Fruit fly (Drosophila melanogaster) whole organism, wandering third instar larva: ENCODE measurements around the gene BNIP3.

Source experiments
- Abd-B ChIP-seq: fragments of >200 bp; optimal IDR thresholded peaks from 2 replicates; lab custom pipeline; 2017; ENCODE audit warnings: missing biosample characterization, missing genetic modification characterization
- CG9705 ChIP-seq: fragments of 200-800 bp; sonication (Bioruptor generic); optimal IDR thresholded peaks from 2 replicates; lab custom pipeline; 2018; ENCODE audit warnings: missing biosample characterization, mild to moderate bottlenecking, missing genetic modification characterization
- Dfd ChIP-seq: fragments of >200 bp; optimal IDR thresholded peaks from 2 replicates; lab custom pipeline; 2017; ENCODE audit warnings: missing biosample characterization, missing genetic modification characterization
- Dif ChIP-seq: fragments of 200-275, 200-300 bp; sonication (Bioruptor generic); optimal IDR thresholded peaks from 2 replicates; lab custom pipeline; 2018; ENCODE audit warnings: missing biosample characterization, missing genetic modification characterization; ENCODE audit not compliant: partially characterized antibody
- GATAd ChIP-seq: sonication (Bioruptor generic); optimal IDR thresholded peaks from 2 replicates; lab custom pipeline; 2016; ENCODE audit warnings: missing biosample characterization, missing genetic modification characterization
- HLH106 ChIP-seq: fragments of 200-800 bp; optimal IDR thresholded peaks from 3 replicates; lab custom pipeline; 2019; ENCODE audit warnings: missing biosample characterization, mild to moderate bottlenecking, missing genetic modification characterization, moderate library complexity
- Hnf4 ChIP-seq: fragments of 200-800 bp; sonication (Bioruptor generic); optimal IDR thresholded peaks from 2 replicates; lab custom pipeline; 2016; ENCODE audit warnings: missing biosample characterization, mild to moderate bottlenecking, missing genetic modification characterization
- Hr78 ChIP-seq: fragments of >200 bp; optimal IDR thresholded peaks from 2 replicates; lab custom pipeline; 2017; ENCODE audit warnings: missing biosample characterization, missing genetic modification characterization
- Hr83 ChIP-seq: fragments of 200-300 bp; sonication (Bioruptor generic); optimal IDR thresholded peaks from 2 replicates; lab custom pipeline; 2016; ENCODE audit warnings: missing biosample characterization, mild to moderate bottlenecking, missing genetic modification characterization, moderate library complexity; ENCODE audit not compliant: poor library complexity, severe bottlenecking
- Jra ChIP-seq: sonication (Bioruptor generic); optimal IDR thresholded peaks from 2 replicates; lab custom pipeline; 2016; ENCODE audit warnings: missing biosample characterization, missing genetic modification characterization
- Mio ChIP-seq: sonication (Bioruptor generic); optimal IDR thresholded peaks from 2 replicates; lab custom pipeline; 2016; ENCODE audit warnings: missing biosample characterization, missing genetic modification characterization
- Myc ChIP-seq: fragments of >200 bp; optimal IDR thresholded peaks from 2 replicates; lab custom pipeline; 2017
- N ChIP-seq: fragments of >200 bp; optimal IDR thresholded peaks from 2 replicates; lab custom pipeline; 2018; ENCODE audit warnings: missing biosample characterization, missing external identifiers, missing genetic modification characterization
- OdsH ChIP-seq: fragments of 200-800 bp; sonication (Bioruptor generic); optimal IDR thresholded peaks from 2 replicates; lab custom pipeline; 2016; ENCODE audit warnings: missing biosample characterization, mild to moderate bottlenecking, missing genetic modification characterization
- Rel ChIP-seq, 2 experiments: fragments of 200-800 bp; sonication (Bioruptor generic) in 1 of 2; optimal IDR thresholded peaks; 2 replicates in 1 of 2; 3 replicates in 1 of 2; lab custom pipeline; 2016 to 2019; ENCODE audit warnings: mild to moderate bottlenecking in 2 of 2, missing biosample characterization in 2 of 2, missing genetic modification characterization in 2 of 2, moderate library complexity in 1 of 2
- Sp1 ChIP-seq: fragments of 200-800 bp; sonication (Bioruptor generic); optimal IDR thresholded peaks from 3 replicates; lab custom pipeline; 2019; ENCODE audit warnings: missing biosample characterization, mild to moderate bottlenecking, missing genetic modification characterization, moderate library complexity
- Vsx2 ChIP-seq: fragments of 200-300, 225-300 bp; sonication (Bioruptor generic); optimal IDR thresholded peaks from 2 replicates; lab custom pipeline; 2018; ENCODE audit warnings: missing biosample characterization, missing genetic modification characterization; ENCODE audit not compliant: partially characterized antibody
- br ChIP-seq: fragments of 200-800 bp; sonication (Bioruptor generic); optimal IDR thresholded peaks from 2 replicates; lab custom pipeline; 2016; ENCODE audit warnings: missing biosample characterization, missing genetic modification characterization
- brk ChIP-seq: fragments of 200-800 bp; sonication (Bioruptor generic); optimal IDR thresholded peaks from 2 replicates; lab custom pipeline; 2016; ENCODE audit warnings: missing biosample characterization, mild to moderate bottlenecking, missing genetic modification characterization
- dl ChIP-seq, 2 experiments: fragments of 175-275, 200-275 bp in 1 of 2; fragments of 200-275 bp in 1 of 2; sonication (Bioruptor generic); optimal IDR thresholded peaks; lab custom pipeline; 2018; ENCODE audit warnings: mild to moderate bottlenecking in 2 of 2, missing biosample characterization in 2 of 2, missing genetic modification characterization in 2 of 2, moderate library complexity in 2 of 2; ENCODE audit not compliant: partially characterized antibody in 2 of 2, insufficient read depth in 1 of 2
- dmrt93B ChIP-seq: fragments of 200-800 bp; sonication (Bioruptor generic); optimal IDR thresholded peaks from 2 replicates; lab custom pipeline; 2018; ENCODE audit warnings: missing biosample characterization, mild to moderate bottlenecking, missing genetic modification characterization
- dsf ChIP-seq: sonication (Bioruptor generic); optimal IDR thresholded peaks from 2 replicates; lab custom pipeline; 2016; ENCODE audit warnings: missing biosample characterization, missing genetic modification characterization, borderline replicate concordance
- foxo ChIP-seq, 2 experiments: fragments of 200-800 bp; sonication (Bioruptor generic); optimal IDR thresholded peaks; 2 replicates in 1 of 2; 3 replicates in 1 of 2; lab custom pipeline; 2016 to 2017; ENCODE audit warnings: missing biosample characterization in 2 of 2, missing genetic modification characterization in 2 of 2
- fru ChIP-seq: fragments of 200-800 bp; sonication (Bioruptor generic); optimal IDR thresholded peaks from 3 replicates; lab custom pipeline; 2016; ENCODE audit warnings: missing biosample characterization, mild to moderate bottlenecking, missing genetic modification characterization
- h ChIP-seq: fragments of 200-800 bp; sonication (Bioruptor generic); optimal IDR thresholded peaks from 3 replicates; lab custom pipeline; 2016; ENCODE audit warnings: missing biosample characterization, mild to moderate bottlenecking, missing genetic modification characterization
- jim ChIP-seq: fragments of 175-275, 200-325 bp; sonication (Bioruptor generic); optimal IDR thresholded peaks from 2 replicates; lab custom pipeline; 2016; ENCODE audit warnings: missing biosample characterization, mild to moderate bottlenecking, missing genetic modification characterization
- lola ChIP-seq: fragments of >200 bp; optimal IDR thresholded peaks from 2 replicates; lab custom pipeline; 2017; ENCODE audit warnings: missing biosample characterization, missing genetic modification characterization
- pan ChIP-seq: fragments of >200 bp; optimal IDR thresholded peaks from 2 replicates; lab custom pipeline; 2017
- psq ChIP-seq: fragments of 200-800 bp; sonication (Bioruptor generic); optimal IDR thresholded peaks from 3 replicates; lab custom pipeline; 2017; ENCODE audit warnings: missing biosample characterization, mild to moderate bottlenecking, missing genetic modification characterization, moderate library complexity
- rgr ChIP-seq: fragments of 200-800 bp; sonication (Bioruptor generic); optimal IDR thresholded peaks from 3 replicates; lab custom pipeline; 2016; ENCODE audit warnings: missing biosample characterization, mild to moderate bottlenecking, missing genetic modification characterization
- sage ChIP-seq: fragments of 200-800 bp; sonication (Bioruptor generic); optimal IDR thresholded peaks from 2 replicates; lab custom pipeline; 2016; ENCODE audit warnings: missing biosample characterization, mild to moderate bottlenecking, missing genetic modification characterization
- sv ChIP-seq: fragments of 200-800 bp; sonication (Bioruptor generic); optimal IDR thresholded peaks from 3 replicates; lab custom pipeline; 2016; ENCODE audit warnings: missing biosample characterization, missing genetic modification characterization
- tai ChIP-seq: sonication (Bioruptor generic); optimal IDR thresholded peaks from 2 replicates; lab custom pipeline; 2016; ENCODE audit warnings: missing biosample characterization, missing genetic modification characterization
- usp ChIP-seq: fragments of >200 bp; optimal IDR thresholded peaks from 2 replicates; lab custom pipeline; 2017; ENCODE audit warnings: missing biosample characterization, missing genetic modification characterization

The BNIP3 gene

dm6 chr3L:20516519-20517178 is 2.5 kb downstream of the BNIP3 start:
- TF ChIP-seq br = peak; percentile 16
- TF ChIP-seq HLH106 (tag; lab: Kevin White, UChicago) = peak; percentile 64
- TF ChIP-seq Rel (GFP tag; optimal IDR thresholded peaks at IDR 0.05; lab: Kevin White, UChicago) = no peak
- TF ChIP-seq Rel (tag; optimal IDR thresholded peaks at IDR 0.05; lab: Kevin White, UChicago) = peak; percentile 96
- no peak for TF ChIP-seq dmrt93B
- peak; percentile 34 for TF ChIP-seq fru (GFP tag; lab: Kevin White, UChicago)
- TF ChIP-seq rgr (GFP tag; lab: Kevin White, UChicago) = peak; percentile 63
- no peak for TF ChIP-seq Myc (lab: Kevin White, UChicago)
- TF ChIP-seq jim (GFP tag; lab: Kevin White, UChicago) = no peak
- peak; percentile 4 for TF ChIP-seq brk (GFP tag; lab: Kevin White, UChicago)
- TF ChIP-seq sv (GFP tag; lab: Kevin White, UChicago) = no peak
- peak; percentile 56 for TF ChIP-seq OdsH (GFP tag; lab: Kevin White, UChicago)
- TF ChIP-seq Sp1 (GFP tag; lab: Kevin White, UChicago) = peak; percentile 56
- TF ChIP-seq foxo (GFP tag; optimal IDR thresholded peaks at IDR 0.05; lab: Kevin White, UChicago) = peak in 1 of 2 experiments; percentile 63
- peak; percentile 65 for TF ChIP-seq h (GFP tag; lab: Kevin White, UChicago)

- TF ChIP-seq HLH106 (tag; lab: Kevin White, UChicago) (no peak), Rel (GFP tag; optimal IDR thresholded peaks at IDR 0.05; lab: Kevin White, UChicago) (no peak), Rel (tag; optimal IDR thresholded peaks at IDR 0.05; lab: Kevin White, UChicago) (peak; percentile 97)
Observed at dm6 chr3L:20514101-20514500, 5.1 kb downstream of the BNIP3 start.

dm6 chr3L:20511499-20512108 is 7.6 kb downstream of the BNIP3 start:
- TF ChIP-seq usp (GFP tag; lab: Kevin White, UChicago) (no peak), fru (GFP tag; lab: Kevin White, UChicago) (no peak), tai (GFP tag; lab: Kevin White, UChicago) (no peak), sage (GFP tag; lab: Kevin White, UChicago) (no peak), Dfd (GFP tag; lab: Kevin White, UChicago) (no peak), Vsx2 (GFP tag; lab: Kevin White, UChicago) (no peak), Dif (no peak), rgr (GFP tag; lab: Kevin White, UChicago) (no peak), Hnf4 (GFP tag; lab: Kevin White, UChicago) (no peak), h (GFP tag; lab: Kevin White, UChicago) (no peak), pan (lab: Kevin White, UChicago) (no peak), CG9705 (GFP tag; lab: Kevin White, UChicago) (no peak), foxo (GFP tag; optimal IDR thresholded peaks at IDR 0.05; lab: Kevin White, UChicago) (no peak), brk (GFP tag; lab: Kevin White, UChicago) (no peak), Jra (GFP tag; lab: Kevin White, UChicago) (no peak), jim (GFP tag; lab: Kevin White, UChicago) (no peak), Abd-B (GFP tag; lab: Kevin White, UChicago) (no peak)
- TF ChIP-seq, all 38 proteins: peak for 0

dm6 chr3L:20509121-20509934 is 9.9 kb downstream of the BNIP3 start:
- TF ChIP-seq rgr (GFP tag; lab: Kevin White, UChicago) = peak; percentile 75
- peak; percentile 31 for TF ChIP-seq Rel (GFP tag; optimal IDR thresholded peaks at IDR 0.05; lab: Kevin White, UChicago)
- TF ChIP-seq Rel (tag; optimal IDR thresholded peaks at IDR 0.05; lab: Kevin White, UChicago) = peak; percentile 21
- TF ChIP-seq foxo (GFP tag; optimal IDR thresholded peaks at IDR 0.05; lab: Kevin White, UChicago) = peak in 1 of 2 experiments; percentile 86
- no peak for TF ChIP-seq Hr83 (GFP tag; lab: Kevin White, UChicago)
- TF ChIP-seq OdsH (GFP tag; lab: Kevin White, UChicago) = peak; percentile 81
- no peak for TF ChIP-seq Myc (lab: Kevin White, UChicago)
- peak; percentile 51 for TF ChIP-seq Dif
- no peak for TF ChIP-seq GATAd (GFP tag; lab: Kevin White, UChicago)
- peak; percentile 18 for TF ChIP-seq sage (GFP tag; lab: Kevin White, UChicago)
- TF ChIP-seq jim (GFP tag; lab: Kevin White, UChicago) = no peak
- TF ChIP-seq lola = no peak
- TF ChIP-seq fru (GFP tag; lab: Kevin White, UChicago) = peak; percentile 87
- peak in 1 of 2 experiments; percentile 60 for TF ChIP-seq dl (GFP tag; optimal IDR thresholded peaks at IDR 0.05; lab: Kevin White, UChicago; ENCODE audit: insufficient read depth in 1 of 2, partially characterized antibody in 2 of 2)
- no peak for TF ChIP-seq N (GFP tag; lab: Kevin White, UChicago)
- peak; percentile 83 for TF ChIP-seq br
- TF ChIP-seq tai (GFP tag; lab: Kevin White, UChicago) = peak; percentile 69
- no peak for TF ChIP-seq Vsx2 (GFP tag; lab: Kevin White, UChicago)
- no peak for TF ChIP-seq Abd-B (GFP tag; lab: Kevin White, UChicago)
- TF ChIP-seq dmrt93B = peak; percentile 61
- TF ChIP-seq brk (GFP tag; lab: Kevin White, UChicago) = peak; percentile 23
- peak; percentile 83 for TF ChIP-seq h (GFP tag; lab: Kevin White, UChicago)
- TF ChIP-seq psq (GFP tag; lab: Kevin White, UChicago) = peak; percentile 89
- peak; percentile 67 for TF ChIP-seq Jra (GFP tag; lab: Kevin White, UChicago)
- peak; percentile 60 for TF ChIP-seq Hnf4 (GFP tag; lab: Kevin White, UChicago)
- no peak for TF ChIP-seq Hr78 (GFP tag; lab: Kevin White, UChicago)
- TF ChIP-seq dsf (GFP tag; lab: Kevin White, UChicago) = no peak
- no peak for TF ChIP-seq Mio (GFP tag; lab: Kevin White, UChicago)
- peak; percentile 87 for TF ChIP-seq Sp1 (GFP tag; lab: Kevin White, UChicago)
- peak; percentile 70 for TF ChIP-seq sv (GFP tag; lab: Kevin White, UChicago)
